Fruit fly (Drosophila melanogaster) whole organism, embryonic: Measurements from ENCODE around the gene pot.

Experiments
- Asciz ChIP-seq: fragments of 200-800 bp; sonication (Bioruptor generic); optimal IDR thresholded peaks from 2 replicates; lab custom pipeline; 2017; ENCODE audit warnings: missing biosample characterization, mild to moderate bottlenecking, missing genetic modification characterization, missing genetic modification reagents
- Bgb ChIP-seq: fragments of 200-800 bp; sonication (Bioruptor generic); IDR thresholded peaks from 2 replicates; pipeline ENCODE4 v1.3.6; 2022; ENCODE audit warnings: missing biosample characterization, missing genetic modification characterization; ENCODE audit not compliant: partially characterized antibody
- CG10147 ChIP-seq: fragments of 200-800 bp; sonication (Bioruptor generic); optimal IDR thresholded peaks from 2 replicates; lab custom pipeline; 2019; ENCODE audit warnings: missing biosample characterization, mild to moderate bottlenecking, missing genetic modification characterization, moderate library complexity
- CG10209 ChIP-seq: fragments of 200-800 bp; sonication (Bioruptor generic); optimal IDR thresholded peaks from 3 replicates; lab custom pipeline; 2017; ENCODE audit warnings: missing biosample characterization, mild to moderate bottlenecking, missing genetic modification characterization, missing genetic modification reagents
- CG10431 ChIP-seq: fragments of 200-800 bp; sonication (Bioruptor generic); optimal IDR thresholded peaks from 3 replicates; lab custom pipeline; 2018; ENCODE audit warnings: missing biosample characterization, mild to moderate bottlenecking, missing genetic modification characterization
- CG10959 ChIP-seq: fragments of 200-800 bp; sonication (Bioruptor generic); IDR thresholded peaks from 2 replicates; pipeline ENCODE4 v1.3.6; 2022; ENCODE audit warnings: missing biosample characterization, missing genetic modification characterization
- CG10979 ChIP-seq: fragments of 200-800 bp; sonication (Bioruptor generic); optimal IDR thresholded peaks from 2 replicates; lab custom pipeline; 2018; ENCODE audit warnings: missing biosample characterization, mild to moderate bottlenecking, missing genetic modification characterization, moderate library complexity
- CG11456 ChIP-seq: fragments of 200-800 bp; sonication (Bioruptor generic); IDR thresholded peaks from 3 replicates; pipeline ENCODE4 v1.3.6; 2022; ENCODE audit warnings: missing biosample characterization, missing genetic modification characterization
- CG11560 ChIP-seq: fragments of 200-800 bp; sonication (Bioruptor generic); IDR thresholded peaks from 3 replicates; pipeline ENCODE4 v1.3.6; 2022; ENCODE audit warnings: missing biosample characterization, missing genetic modification characterization
- CG14860 ChIP-seq: fragments of 200-800 bp; sonication (Bioruptor generic); IDR thresholded peaks from 3 replicates; pipeline ENCODE4 v1.3.6; 2022; ENCODE audit warnings: missing biosample characterization, missing genetic modification characterization; ENCODE audit not compliant: partially characterized antibody
- CG15011 ChIP-seq: fragments of 200-800 bp; sonication (Bioruptor generic); optimal IDR thresholded peaks from 3 replicates; lab custom pipeline; 2018; ENCODE audit warnings: missing biosample characterization, mild to moderate bottlenecking, missing genetic modification characterization
- CG15601 ChIP-seq: fragments of 200-800 bp; sonication (Bioruptor generic); optimal IDR thresholded peaks from 3 replicates; lab custom pipeline; 2019; ENCODE audit warnings: missing biosample characterization, mild to moderate bottlenecking, missing genetic modification characterization, moderate library complexity
- CG17328 ChIP-seq: fragments of 200-800 bp; sonication (Bioruptor generic); IDR thresholded peaks from 2 replicates; pipeline ENCODE4 v1.3.6; 2022; ENCODE audit warnings: missing biosample characterization, missing genetic modification characterization
- CG17612 ChIP-seq: fragments of 200-800 bp; sonication (Bioruptor generic); IDR thresholded peaks from 2 replicates; pipeline ENCODE4 v1.3.6; 2022; ENCODE audit warnings: missing biosample characterization, missing genetic modification characterization
- CG17912 ChIP-seq: fragments of 200-800 bp; sonication (Bioruptor generic); optimal IDR thresholded peaks from 2 replicates; lab custom pipeline; 2018; ENCODE audit warnings: missing biosample characterization, mild to moderate bottlenecking, missing genetic modification characterization
- CG18619 ChIP-seq: fragments of 200-800 bp; sonication (Bioruptor generic); optimal IDR thresholded peaks from 3 replicates; lab custom pipeline; 2017; ENCODE audit warnings: missing biosample characterization, mild to moderate bottlenecking, missing genetic modification characterization
- CG2875 ChIP-seq: fragments of 200-800 bp; sonication (Bioruptor generic); optimal IDR thresholded peaks from 2 replicates; lab custom pipeline; 2017; ENCODE audit warnings: missing biosample characterization, mild to moderate bottlenecking, missing genetic modification characterization, missing genetic modification reagents
- CG30403 ChIP-seq: fragments of 200-800 bp; sonication (Bioruptor generic); optimal IDR thresholded peaks from 3 replicates; lab custom pipeline; 2016; ENCODE audit warnings: missing biosample characterization, missing genetic modification characterization
- CG3065 ChIP-seq: fragments of 200-800 bp; sonication (Bioruptor generic); optimal IDR thresholded peaks from 2 replicates; lab custom pipeline; 2016; ENCODE audit warnings: missing biosample characterization, missing genetic modification characterization
- CG34224 ChIP-seq: fragments of 200-800 bp; sonication (Bioruptor generic); IDR thresholded peaks from 3 replicates; pipeline ENCODE4 v1.3.6; 2022; ENCODE audit warnings: missing biosample characterization, missing genetic modification characterization; ENCODE audit not compliant: partially characterized antibody
- CG3847 ChIP-seq: fragments of 200-800 bp; sonication (Bioruptor generic); IDR thresholded peaks from 2 replicates; pipeline ENCODE4 v1.3.6; 2022; ENCODE audit warnings: missing biosample characterization, missing genetic modification characterization
- CG42726 ChIP-seq: fragments of 200-800 bp; sonication (Bioruptor generic); IDR thresholded peaks from 2 replicates; pipeline ENCODE4 v1.3.6; 2022; ENCODE audit warnings: missing biosample characterization, missing genetic modification characterization; ENCODE audit not compliant: partially characterized antibody
- CG4360 ChIP-seq: fragments of 200-800 bp; sonication (Bioruptor generic); IDR thresholded peaks from 2 replicates; pipeline ENCODE4 v1.3.6; 2022; ENCODE audit warnings: missing biosample characterization, missing genetic modification characterization
- CG7357 ChIP-seq: fragments of 200-800 bp; sonication (Bioruptor generic); IDR thresholded peaks from 3 replicates; pipeline ENCODE4 v1.3.6; 2022; ENCODE audit warnings: missing biosample characterization, missing genetic modification characterization
- CG7745 ChIP-seq: fragments of 200-800 bp; sonication (Bioruptor generic); optimal IDR thresholded peaks from 2 replicates; lab custom pipeline; 2018; ENCODE audit warnings: missing biosample characterization, mild to moderate bottlenecking, missing genetic modification characterization, moderate library complexity
- CG8388 ChIP-seq: fragments of 200-800 bp; sonication (Bioruptor generic); optimal IDR thresholded peaks from 2 replicates; lab custom pipeline; 2019; ENCODE audit warnings: missing biosample characterization, mild to moderate bottlenecking, missing genetic modification characterization, moderate library complexity
- Fer2 ChIP-seq: fragments of 200-800 bp; sonication (Bioruptor generic); optimal IDR thresholded peaks from 2 replicates; lab custom pipeline; 2018; ENCODE audit warnings: missing biosample characterization, mild to moderate bottlenecking, missing genetic modification characterization, moderate library complexity
- Hmr ChIP-seq: fragments of 200-800 bp; sonication (Bioruptor generic); optimal IDR thresholded peaks from 3 replicates; lab custom pipeline; 2017; ENCODE audit warnings: mild to moderate bottlenecking, missing biosample characterization, missing genetic modification reagents, missing genetic modification characterization
- Hr3 ChIP-seq: fragments of 200-800 bp; sonication (Bioruptor generic); optimal IDR thresholded peaks from 3 replicates; lab custom pipeline; 2016; ENCODE audit warnings: missing biosample characterization, missing genetic modification characterization
- MBD-R2 ChIP-seq: fragments of 200-800 bp; sonication (Bioruptor generic); IDR thresholded peaks from 2 replicates; pipeline ENCODE4 v1.3.6; 2022; ENCODE audit warnings: missing biosample characterization, missing genetic modification characterization
- Nf-YC ChIP-seq: fragments of 200-800 bp; optimal IDR thresholded peaks from 3 replicates; lab custom pipeline; 2019; ENCODE audit warnings: missing biosample characterization, mild to moderate bottlenecking, missing genetic modification characterization, moderate library complexity
- NfI ChIP-seq: fragments of 200-800 bp; sonication (Bioruptor generic); optimal IDR thresholded peaks from 3 replicates; lab custom pipeline; 2018; ENCODE audit warnings: missing biosample characterization, mild to moderate bottlenecking, missing genetic modification characterization, moderate library complexity
- Opbp ChIP-seq: fragments of 200-800 bp; sonication (Bioruptor generic); IDR thresholded peaks from 3 replicates; pipeline ENCODE4 v1.3.6; 2022; ENCODE audit warnings: missing biosample characterization, missing genetic modification characterization; ENCODE audit not compliant: partially characterized antibody
- Rfx ChIP-seq: fragments of 200-800 bp; sonication (Bioruptor generic); IDR thresholded peaks from 2 replicates; pipeline ENCODE4 v1.3.6; 2022; ENCODE audit warnings: missing biosample characterization, missing genetic modification characterization
- Sin3A ChIP-seq: fragments of >200 bp; optimal IDR thresholded peaks from 2 replicates; lab custom pipeline; 2018
- Sry-δ ChIP-seq: fragments of 200-800 bp; sonication (Bioruptor generic); optimal IDR thresholded peaks from 2 replicates; lab custom pipeline; 2016; ENCODE audit warnings: missing biosample characterization, missing genetic modification characterization
- ara ChIP-seq: fragments of 200-800 bp; sonication (Bioruptor generic); IDR thresholded peaks from 2 replicates; pipeline ENCODE4 v1.3.6; 2022; ENCODE audit warnings: missing biosample characterization, missing genetic modification characterization
- chm ChIP-seq: fragments of 200-800 bp; sonication (Bioruptor generic); IDR thresholded peaks from 2 replicates; pipeline ENCODE4 v1.3.6; 2022; ENCODE audit warnings: missing biosample characterization, missing genetic modification characterization
- da ChIP-seq: fragments of 200-800 bp; sonication (Bioruptor generic); optimal IDR thresholded peaks from 2 replicates; lab custom pipeline; 2016; ENCODE audit warnings: missing biosample characterization, missing genetic modification characterization
- dati ChIP-seq: fragments of 200-800 bp; sonication (Bioruptor generic); IDR thresholded peaks from 2 replicates; pipeline ENCODE4 v1.3.6; 2022; ENCODE audit warnings: missing biosample characterization, missing genetic modification characterization
- gcm ChIP-seq: fragments of 200-800 bp; sonication (Bioruptor generic); optimal IDR thresholded peaks from 2 replicates; lab custom pipeline; 2019; ENCODE audit warnings: missing biosample characterization, mild to moderate bottlenecking, missing genetic modification characterization, moderate library complexity
- gfzf ChIP-seq: fragments of 200-800 bp; sonication (Bioruptor generic); optimal IDR thresholded peaks from 2 replicates; lab custom pipeline; 2016; ENCODE audit warnings: missing biosample characterization, mild to moderate bottlenecking, missing genetic modification characterization, moderate library complexity
- grau ChIP-seq: fragments of 200-800 bp; optimal IDR thresholded peaks from 3 replicates; lab custom pipeline; 2019; ENCODE audit warnings: missing biosample characterization, mild to moderate bottlenecking, missing genetic modification characterization, moderate library complexity
- gsb ChIP-seq: fragments of 200-800 bp; sonication (Bioruptor generic); IDR thresholded peaks from 2 replicates; pipeline ENCODE4 v1.3.6; 2022; ENCODE audit warnings: missing biosample characterization, missing genetic modification characterization
- nmo ChIP-seq: fragments of 200-800 bp; sonication (Bioruptor generic); optimal IDR thresholded peaks from 2 replicates; lab custom pipeline; 2018; ENCODE audit warnings: missing biosample characterization, mild to moderate bottlenecking, missing genetic modification characterization, moderate library complexity
- odd ChIP-seq: fragments of 200-800 bp; sonication (Bioruptor generic); optimal IDR thresholded peaks from 2 replicates; lab custom pipeline; 2017; ENCODE audit warnings: missing biosample characterization, mild to moderate bottlenecking, missing genetic modification characterization
- pita ChIP-seq: fragments of 200-800 bp; sonication (Bioruptor generic); optimal IDR thresholded peaks from 2 replicates; lab custom pipeline; 2017; ENCODE audit warnings: missing biosample characterization, mild to moderate bottlenecking, missing genetic modification characterization
- rib ChIP-seq: fragments of 200-800 bp; sonication (Bioruptor generic); IDR thresholded peaks from 2 replicates; pipeline ENCODE4 v1.3.6; 2022; ENCODE audit warnings: missing biosample characterization, missing genetic modification characterization
- sens ChIP-seq: fragments of 200-800 bp; sonication (Bioruptor generic); peaks from one replicate; lab custom pipeline; 2016; ENCODE audit warnings: missing biosample characterization, missing genetic modification characterization
- sim ChIP-seq: fragments of 200-800 bp; sonication (Bioruptor generic); IDR thresholded peaks from 2 replicates; pipeline ENCODE4 v1.3.6; 2022; ENCODE audit warnings: missing biosample characterization, missing genetic modification characterization
- wek ChIP-seq: fragments of 200-800 bp; sonication (Bioruptor generic); optimal IDR thresholded peaks from 3 replicates; lab custom pipeline; 2018; ENCODE audit warnings: missing biosample characterization, mild to moderate bottlenecking, missing genetic modification characterization, moderate library complexity

The pot gene

DNA sequence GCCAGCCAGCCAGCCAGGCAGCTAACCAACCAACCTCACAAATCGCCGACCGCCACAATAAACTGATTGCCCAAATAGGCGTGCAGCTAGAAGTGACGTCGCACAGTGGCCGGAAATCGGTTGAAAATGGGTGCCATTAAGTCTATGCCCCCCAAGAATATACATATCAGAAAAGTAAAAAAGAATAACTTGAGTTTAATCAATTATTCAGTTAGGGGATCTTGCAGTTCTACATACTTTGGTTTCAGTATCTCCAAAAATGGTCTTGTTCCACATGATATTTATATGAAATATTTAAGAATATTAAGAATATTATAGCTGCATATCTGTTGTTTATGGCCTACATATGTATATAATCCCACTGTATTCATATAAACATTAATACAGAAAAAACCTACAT lies 31.7 kb downstream of the pot start (continued):
- TF ChIP-seq CG14860 (GFP tag; lab: Robert Waterston, UW) (no peak), gfzf (GFP tag; lab: Kevin White, UChicago) (no peak), grau (tag; lab: Kevin White, UChicago) (peak; percentile 67), wek (GFP tag; lab: Kevin White, UChicago) (no peak), CG3847 (GFP tag; lab: Robert Waterston, UW) (peak; percentile 48), odd (GFP tag; lab: Kevin White, UChicago) (peak; percentile 30), CG10209 (GFP tag; lab: Kevin White, UChicago) (peak; percentile 65), gcm (GFP tag; lab: Kevin White, UChicago) (no peak), Fer2 (tag; lab: Kevin White, UChicago) (peak; percentile 27), Rfx (GFP tag; lab: Robert Waterston, UW) (peak; percentile 58), gsb (no peak), rib (GFP tag; lab: Robert Waterston, UW) (no peak), Bgb (GFP tag; lab: Robert Waterston, UW) (no peak), CG30403 (GFP tag; lab: Kevin White, UChicago) (peak; percentile 38), CG11456 (GFP tag; lab: Robert Waterston, UW) (no peak), CG34224 (GFP tag; lab: Robert Waterston, UW) (peak; percentile 30; the same call in 1 of the 3 replicates), da (GFP tag; lab: Kevin White, UChicago) (no peak), CG8388 (GFP tag; lab: Kevin White, UChicago) (peak; percentile 17), Sin3A (lab: Kevin White, UChicago) (no peak), Nf-YC (tag; lab: Kevin White, UChicago) (peak; percentile 35), CG17328 (GFP tag; lab: Robert Waterston, UW) (no peak), CG10147 (GFP tag; lab: Kevin White, UChicago) (no peak), chm (GFP tag; lab: Robert Waterston, UW) (0 out of 2 replicates have a peak, but pooled peaks have one; percentile 15), CG4360 (no peak), CG7745 (tag; lab: Kevin White, UChicago) (no peak), pita (GFP tag; lab: Kevin White, UChicago) (no peak), CG2875 (no peak), nmo (GFP tag; lab: Kevin White, UChicago) (no peak), Asciz (GFP tag; lab: Kevin White, UChicago) (no peak), CG17612 (no peak), Hr3 (GFP tag; lab: Kevin White, UChicago) (peak; percentile 16), sens (peak; percentile 66), CG18619 (GFP tag; lab: Kevin White, UChicago) (peak; percentile 37), Sry-δ (GFP tag; lab: Kevin White, UChicago) (no peak), CG10979 (tag; lab: Kevin White, UChicago) (peak; percentile 18), CG11560 (tag; lab: Robert Waterston, UW) (no peak; the same call in 2 of the 3 replicates), NfI (GFP tag; lab: Kevin White, UChicago) (peak; percentile 41), CG10959 (GFP tag; lab: Robert Waterston, UW) (no peak), CG15601 (tag; lab: Kevin White, UChicago) (no peak), CG15011 (GFP tag; lab: Kevin White, UChicago) (no peak), CG3065 (no peak), dati (GFP tag; lab: Robert Waterston, UW) (no peak), Opbp (GFP tag; lab: Robert Waterston, UW) (no peak), ara (GFP tag; lab: Robert Waterston, UW) (no peak), CG10431 (GFP tag; lab: Kevin White, UChicago) (no peak), CG42726 (GFP tag; lab: Robert Waterston, UW) (no peak), CG7357 (no peak), MBD-R2 (GFP tag; lab: Robert Waterston, UW) (peak; percentile 23; the same call in 1 of the 2 replicates), sim (GFP tag; lab: Robert Waterston, UW) (no peak), Hmr (GFP tag; lab: Kevin White, UChicago) (peak; percentile 49), CG17912 (GFP tag; lab: Kevin White, UChicago) (no peak)
